Worm (Caenorhabditis elegans) whole organism, mixed stage, embryonic: ENCODE measurements around the gene F36D4.1.

Experiments used
- ceh-43 ChIP-seq: fragments of 200-800 bp; sonication (Bioruptor generic); optimal IDR thresholded peaks from 2 replicates; lab custom pipeline; 2018; ENCODE audit warnings: mild to moderate bottlenecking, missing genetic modification characterization, moderate library complexity, missing compliant biosample characterization
- ces-1 ChIP-seq: fragments of 150-350 bp; optimal IDR thresholded peaks from 2 replicates; lab custom pipeline; 2014; ENCODE audit warnings: missing biosample characterization, missing genetic modification reagents, missing genetic modification characterization
- mep-1 ChIP-seq: fragments of 150-350 bp; optimal IDR thresholded peaks from 2 replicates; lab custom pipeline; 2017; ENCODE audit warnings: missing biosample characterization, missing genetic modification reagents, missing genetic modification characterization, inconsistent platforms
- nhr-12 ChIP-seq: fragments of 150-350 bp; optimal IDR thresholded peaks from 2 replicates; lab custom pipeline; 2014; ENCODE audit warnings: missing biosample characterization, missing genetic modification characterization
- nhr-28 ChIP-seq: fragments of 150-350 bp; optimal IDR thresholded peaks from 2 replicates; lab custom pipeline; 2014; ENCODE audit warnings: missing biosample characterization, missing genetic modification characterization

ce11 chrV:9443748-9444147, 27.0 kb downstream of the F36D4.1 start, which contains the start of gene wdr-62:
- no peak for TF ChIP-seq nhr-28
- no peak for TF ChIP-seq ces-1
- no peak for TF ChIP-seq nhr-12 (tag; lab: Kevin White, UChicago)
- TF ChIP-seq ceh-43 = no peak
- TF ChIP-seq mep-1 (tag; lab: Kevin White, UChicago) = no peak
